Worm (Caenorhabditis elegans): ENCODE measurements around the gene C14A6.7.

ce11 chrV:18146077-18146476, 22.1 kb downstream of the C14A6.7 start, which contains the start of gene C14A6.3:
- TF ChIP-seq nhr-12 (tag; optimal IDR thresholded peaks at IDR 0.05) (no peak), lin-39 (tag; optimal IDR thresholded peaks at IDR 0.05) (no peak), egl-27 (tag; optimal IDR thresholded peaks at IDR 0.05) (no peak), nhr-76 (tag; optimal IDR thresholded peaks at IDR 0.05) (no peak), nhr-237 (tag; optimal IDR thresholded peaks at IDR 0.05) (no peak), fkh-10 (GFP tag; optimal IDR thresholded peaks at IDR 0.05) (no peak), elt-2 (tag; optimal IDR thresholded peaks at IDR 0.05) (no peak)
